Fruit fly (Drosophila melanogaster): ENCODE measurements around the gene CG14086.

CG14086 gene

DNA sequence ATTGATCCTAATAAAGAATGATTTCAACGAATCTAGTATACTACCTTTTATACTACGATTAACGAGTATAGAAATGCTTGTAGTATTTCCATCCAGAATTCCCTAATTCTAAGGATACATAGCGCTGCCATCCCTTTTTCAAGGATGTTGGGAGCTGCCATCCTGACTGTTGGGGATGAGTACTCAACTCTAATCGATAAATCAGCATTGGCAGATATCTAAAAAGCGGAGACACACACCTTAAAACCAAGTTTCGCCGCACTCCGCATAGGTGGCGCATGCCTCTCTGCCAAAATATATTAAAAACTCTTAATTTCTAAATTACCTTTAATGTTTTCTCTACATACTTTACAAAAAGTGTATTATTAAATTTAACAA, 18.6 kb downstream of the CG14086 start, which contains the start of gene fal:
fal (plus strand) TSS at position 330 of the 378 bp plus-strand sequence.
- TF ChIP-seq Mio (GFP tag; optimal IDR thresholded peaks at IDR 0.05) (no peak), HLH106 (tag; optimal IDR thresholded peaks at IDR 0.05) (peak; percentile 23), brk (GFP tag; optimal IDR thresholded peaks at IDR 0.05) (no peak), Hr78 (GFP tag; optimal IDR thresholded peaks at IDR 0.05) (no peak), tai (GFP tag; optimal IDR thresholded peaks at IDR 0.05) (no peak), OdsH (GFP tag; optimal IDR thresholded peaks at IDR 0.05) (no peak), sv (GFP tag; optimal IDR thresholded peaks at IDR 0.05) (peak; percentile 47), Hnf4 (GFP tag; optimal IDR thresholded peaks at IDR 0.05) (peak; percentile 10), psq (GFP tag; optimal IDR thresholded peaks at IDR 0.05) (no peak), Myc (optimal IDR thresholded peaks at IDR 0.05) (peak; percentile 71), CG32264 (GFP tag; optimal IDR thresholded peaks at IDR 0.05) (no peak), Dif (GFP tag; optimal IDR thresholded peaks at IDR 0.05; ENCODE audit: partially characterized antibody) (no peak), Dfd (GFP tag; optimal IDR thresholded peaks at IDR 0.05) (no peak), dsf (GFP tag; optimal IDR thresholded peaks at IDR 0.05; ENCODE audit: borderline replicate concordance) (no peak), dmrt93B (GFP tag; optimal IDR thresholded peaks at IDR 0.05) (no peak)

dm6 chr3L:19294613-19295299, 19.2 kb downstream of the CG14086 start:
- TF ChIP-seq psq (GFP tag; optimal IDR thresholded peaks at IDR 0.05) (no peak), N (GFP tag; optimal IDR thresholded peaks at IDR 0.05) (no peak), GATAd (GFP tag; optimal IDR thresholded peaks at IDR 0.05) (no peak), OdsH (GFP tag; optimal IDR thresholded peaks at IDR 0.05) (no peak), CG9705 (GFP tag; optimal IDR thresholded peaks at IDR 0.05) (no peak), ey (GFP tag; optimal IDR thresholded peaks at IDR 0.05) (no peak), Sp1 (GFP tag; optimal IDR thresholded peaks at IDR 0.05) (peak; percentile 24), tai (GFP tag; optimal IDR thresholded peaks at IDR 0.05) (peak; percentile 61), foxo (GFP tag; optimal IDR thresholded peaks at IDR 0.05) (peak in 1 of 2 experiments; percentile 27), brk (GFP tag; optimal IDR thresholded peaks at IDR 0.05) (no peak), pan (optimal IDR thresholded peaks at IDR 0.05) (no peak), Jra (GFP tag; optimal IDR thresholded peaks at IDR 0.05) (peak; percentile 44), Mio (GFP tag; optimal IDR thresholded peaks at IDR 0.05) (no peak), sv (GFP tag; optimal IDR thresholded peaks at IDR 0.05) (no peak), Hnf4 (GFP tag; optimal IDR thresholded peaks at IDR 0.05) (no peak), dl (GFP tag; optimal IDR thresholded peaks at IDR 0.05; ENCODE audit: insufficient read depth in 1 of 2, partially characterized antibody in 2 of 2) (no peak), HLH106 (tag; optimal IDR thresholded peaks at IDR 0.05) (no peak), dsf (GFP tag; optimal IDR thresholded peaks at IDR 0.05; ENCODE audit: borderline replicate concordance) (no peak), h (GFP tag; optimal IDR thresholded peaks at IDR 0.05) (peak; percentile 41), rgr (GFP tag; optimal IDR thresholded peaks at IDR 0.05) (no peak), Dif (GFP tag; optimal IDR thresholded peaks at IDR 0.05; ENCODE audit: partially characterized antibody) (no peak), CG32264 (GFP tag; optimal IDR thresholded peaks at IDR 0.05) (no peak), dmrt93B (GFP tag; optimal IDR thresholded peaks at IDR 0.05) (no peak), Rel (GFP tag; optimal IDR thresholded peaks at IDR 0.05) (no peak), Rel (tag; optimal IDR thresholded peaks at IDR 0.05) (peak; percentile 73), Abd-B (GFP tag; optimal IDR thresholded peaks at IDR 0.05) (no peak), Myc (optimal IDR thresholded peaks at IDR 0.05) (no peak)

- TF ChIP-seq fru (GFP tag; optimal IDR thresholded peaks at IDR 0.05): peak; percentile 3
- peak; percentile 16 for TF ChIP-seq h (GFP tag; optimal IDR thresholded peaks at IDR 0.05)
- no peak for TF ChIP-seq Rel (GFP tag; optimal IDR thresholded peaks at IDR 0.05)
- TF ChIP-seq Rel (tag; optimal IDR thresholded peaks at IDR 0.05): no peak
- TF ChIP-seq foxo (GFP tag; optimal IDR thresholded peaks at IDR 0.05): peak in 1 of 2 experiments; percentile 6
- TF ChIP-seq Myc (optimal IDR thresholded peaks at IDR 0.05): no peak
These were observed 39.3 kb downstream of the CG14086 start for dm6 chr3L:19314877-19315276.

DNA sequence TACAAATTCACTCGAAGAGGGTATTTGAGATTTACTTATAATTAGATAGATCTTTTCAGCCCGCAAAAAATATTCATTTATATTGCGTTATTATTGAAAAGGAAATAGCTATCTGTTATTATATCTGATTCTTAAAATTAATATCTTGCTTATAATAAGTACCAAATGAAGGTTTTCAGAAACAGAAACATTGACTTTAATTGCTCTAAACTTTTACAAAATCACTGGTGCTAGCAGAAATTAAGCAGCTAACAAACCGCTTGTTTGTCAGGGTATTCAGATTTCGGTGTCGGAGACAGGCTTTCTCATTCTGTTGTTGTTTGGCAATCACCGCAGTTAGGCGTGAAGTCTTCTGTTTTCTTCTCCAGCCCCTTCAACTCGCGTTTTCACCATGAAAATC, 41.0 kb downstream of the CG14086 start:
- TF ChIP-seq jim (GFP tag; optimal IDR thresholded peaks at IDR 0.05) (no peak), GATAd (GFP tag; optimal IDR thresholded peaks at IDR 0.05) (no peak), Hr83 (GFP tag; optimal IDR thresholded peaks at IDR 0.05; ENCODE audit: poor library complexity, severe bottlenecking) (no peak)

Measured in whole organism, wandering third instar larva.